Fruit fly (Drosophila melanogaster): ENCODE measurements around the gene heca.

DNA sequence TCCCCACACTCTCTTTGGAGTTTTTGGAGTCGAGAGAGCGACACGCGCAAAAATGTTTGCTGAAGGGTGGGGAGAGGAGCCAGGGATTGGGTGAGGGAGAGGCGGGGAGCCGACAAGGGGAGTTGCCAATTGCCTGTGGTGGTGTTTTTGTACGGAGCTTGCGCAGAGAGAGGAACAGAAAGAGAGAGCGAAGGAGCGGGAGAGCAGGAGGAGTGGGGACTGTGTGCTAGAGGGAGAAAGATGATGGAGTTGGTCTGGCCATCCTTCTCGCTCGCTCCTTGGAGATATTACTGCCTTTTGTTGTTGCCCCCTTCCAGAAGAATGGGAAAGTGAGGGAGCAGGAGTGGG is 6.6 kb upstream of the heca start:
- TF ChIP-seq psq (optimal IDR thresholded peaks at IDR 0.05) = no peak
- TF ChIP-seq Myc (optimal IDR thresholded peaks at IDR 0.05) = no peak
- TF ChIP-seq insv (optimal IDR thresholded peaks at IDR 0.05) = no peak
- no peak for TF ChIP-seq h (optimal IDR thresholded peaks at IDR 0.05)
- TF ChIP-seq ttk (optimal IDR thresholded peaks at IDR 0.05) = no peak

Measured in Kc167 (cell line).